Worm (Caenorhabditis elegans) whole organism, L1 larva: ENCODE data around the gene pals-24.
A peak's percentile ranks its signal among the peaks of the same experiment; 100 is the strongest.

Source experiments
- C04F5.9 ChIP-seq: sonication (generic microtip); optimal IDR thresholded peaks from 2 replicates; lab custom pipeline; 2016; ENCODE audit warnings: missing genetic modification characterization, missing compliant biosample characterization
- C16A3.4 ChIP-seq: fragments of 150-350 bp; optimal IDR thresholded peaks from 2 replicates; lab custom pipeline; 2014; ENCODE audit warnings: missing biosample characterization, missing genetic modification characterization
- aly-2 ChIP-seq: fragments of 150-350 bp; optimal IDR thresholded peaks from 2 replicates; lab custom pipeline; 2014; ENCODE audit warnings: missing biosample characterization, missing genetic modification characterization
- ama-1 ChIP-seq: fragments of 150-350 bp; optimal IDR thresholded peaks from 2 replicates; lab custom pipeline; 2014
- blmp-1 ChIP-seq: fragments of 150-350 bp; optimal IDR thresholded peaks from 2 replicates; lab custom pipeline; 2014; ENCODE audit warnings: missing biosample characterization, missing genetic modification characterization
- ceh-63 ChIP-seq: fragments of 200-800 bp; sonication (Bioruptor generic); optimal IDR thresholded peaks from 2 replicates; lab custom pipeline; 2018; ENCODE audit warnings: mild to moderate bottlenecking, missing genetic modification characterization, missing compliant biosample characterization
- ceh-82 ChIP-seq, 3 experiments: fragments of 150-350 bp in 1 of 3; sonication (generic microtip) in 2 of 3; optimal IDR thresholded peaks; 2 replicates each; lab custom pipeline; 2014 to 2017; ENCODE audit warnings: missing biosample characterization in 3 of 3, missing genetic modification characterization in 3 of 3
- ceh-88 ChIP-seq: fragments of 200-800 bp; sonication (Bioruptor generic); IDR thresholded peaks from 2 replicates; pipeline ENCODE4 v1.3.6; 2022; ENCODE audit warnings: missing genetic modification characterization, missing compliant biosample characterization
- dpl-1 ChIP-seq, 3 experiments: fragments of 150-350 bp in 2 of 3; sonication (generic microtip) in 1 of 3; optimal IDR thresholded peaks; 2 replicates each; lab custom pipeline; 2014 to 2017; ENCODE audit warnings: missing biosample characterization in 3 of 3, missing genetic modification characterization in 3 of 3, missing genetic modification reagents in 3 of 3
- dsc-1 ChIP-seq: sonication (generic microtip); optimal IDR thresholded peaks from 2 replicates; lab custom pipeline; 2016; ENCODE audit warnings: mild to moderate bottlenecking, missing genetic modification characterization, missing compliant biosample characterization
- efl-1 ChIP-seq, 4 experiments: fragments of 150-350 bp; optimal IDR thresholded peaks in 3 of 4; peaks in 1 of 4; 1 replicate in 1 of 4; 2 replicates in 3 of 4; lab custom pipeline; 2014; ENCODE audit warnings: missing biosample characterization in 2 of 4, missing genetic modification characterization in 2 of 4, missing genetic modification reagents in 2 of 4
- efl-3 ChIP-seq: fragments of 200-800 bp; sonication (Bioruptor generic); optimal IDR thresholded peaks from 2 replicates; lab custom pipeline; 2018; ENCODE audit warnings: mild to moderate bottlenecking, missing genetic modification characterization, missing compliant biosample characterization
- egl-13 ChIP-seq: sonication (generic microtip); optimal IDR thresholded peaks from 2 replicates; lab custom pipeline; 2016; ENCODE audit warnings: missing genotype, missing genetic modification reagents, missing genetic modification characterization, missing compliant biosample characterization
- elt-3 ChIP-seq, 6 experiments: fragments of 150-350 bp in 1 of 6; sonication (generic microtip); optimal IDR thresholded peaks; 2 replicates each; lab custom pipeline; 2017 to 2018; ENCODE audit warnings: missing biosample characterization in 6 of 6, missing genetic modification characterization in 6 of 6, inconsistent platforms in 1 of 6
- fos-1 ChIP-seq: fragments of 150-350 bp; optimal IDR thresholded peaks from 2 replicates; lab custom pipeline; 2014; ENCODE audit warnings: missing biosample characterization, missing genetic modification characterization
- grh-1 ChIP-seq: fragments of 200-800 bp; sonication (Bioruptor generic); IDR thresholded peaks from 2 replicates; pipeline ENCODE4 v1.3.6; 2022; ENCODE audit warnings: missing genetic modification reagents, missing genetic modification characterization, missing compliant biosample characterization
- hlh-17 ChIP-seq: fragments of 200-800 bp; sonication (Bioruptor generic); optimal IDR thresholded peaks from 2 replicates; lab custom pipeline; 2018; ENCODE audit warnings: missing genetic modification characterization, mild to moderate bottlenecking, missing compliant biosample characterization, moderate library complexity, borderline replicate concordance
- lin-14 ChIP-seq: fragments of 200-800 bp; sonication (Bioruptor generic); optimal IDR thresholded peaks from 2 replicates; lab custom pipeline; 2018; ENCODE audit warnings: mild to moderate bottlenecking, missing genetic modification characterization, moderate library complexity, missing compliant biosample characterization
- lin-35 ChIP-seq, 2 experiments: fragments of 150-350 bp; optimal IDR thresholded peaks; 2 replicates each; lab custom pipeline; 2014; ENCODE audit warnings: missing biosample characterization in 2 of 2, missing genetic modification characterization in 2 of 2, missing genetic modification reagents in 2 of 2
- lir-3 ChIP-seq: sonication (generic microtip); optimal IDR thresholded peaks from 2 replicates; lab custom pipeline; 2016; ENCODE audit warnings: mild to moderate bottlenecking, missing genetic modification characterization, moderate library complexity, missing compliant biosample characterization; ENCODE audit not compliant: poor library complexity
- lsy-2 ChIP-seq, 2 experiments: fragments of 150-350 bp; optimal IDR thresholded peaks; 2 replicates each; lab custom pipeline; 2014; ENCODE audit warnings: missing biosample characterization in 2 of 2, missing genetic modification characterization in 2 of 2
- mdl-1 ChIP-seq, 2 experiments: fragments of 150-350 bp; optimal IDR thresholded peaks; 2 replicates each; lab custom pipeline; 2014 to 2017; ENCODE audit warnings: missing biosample characterization in 2 of 2, missing genetic modification characterization in 2 of 2, inconsistent platforms in 1 of 2
- nhr-12 ChIP-seq: sonication (generic microtip); optimal IDR thresholded peaks from 2 replicates; lab custom pipeline; 2017; ENCODE audit warnings: missing biosample characterization, missing genetic modification characterization
- nhr-19 ChIP-seq: fragments of 200-800 bp; sonication (Bioruptor generic); conservative IDR thresholded peaks from 2 replicates; pipeline ENCODE4 v1.3.6; 2022; ENCODE audit warnings: missing genetic modification characterization, missing compliant biosample characterization
- nhr-20 ChIP-seq: sonication (generic microtip); optimal IDR thresholded peaks from 2 replicates; lab custom pipeline; 2016; ENCODE audit warnings: mild to moderate bottlenecking, missing genetic modification characterization, missing compliant biosample characterization
- nhr-237 ChIP-seq: fragments of 150-350 bp; optimal IDR thresholded peaks from 2 replicates; lab custom pipeline; 2014; ENCODE audit warnings: missing biosample characterization, missing genetic modification characterization
- nhr-28 ChIP-seq: fragments of 150-350 bp; optimal IDR thresholded peaks from 2 replicates; lab custom pipeline; 2014; ENCODE audit warnings: missing biosample characterization, missing genetic modification characterization
- nhr-47 ChIP-seq: sonication (generic microtip); optimal IDR thresholded peaks from 2 replicates; lab custom pipeline; 2016; ENCODE audit warnings: mild to moderate bottlenecking, missing genetic modification characterization, moderate library complexity, missing compliant biosample characterization
- nhr-71 ChIP-seq: sonication (generic microtip); optimal IDR thresholded peaks from 2 replicates; lab custom pipeline; 2016; ENCODE audit warnings: mild to moderate bottlenecking, missing genetic modification characterization, moderate library complexity, missing compliant biosample characterization
- nhr-76 ChIP-seq: sonication (generic microtip); optimal IDR thresholded peaks from 2 replicates; lab custom pipeline; 2017; ENCODE audit warnings: missing biosample characterization, missing genetic modification characterization
- nhr-84 ChIP-seq: sonication (generic microtip); optimal IDR thresholded peaks from 2 replicates; lab custom pipeline; 2017; ENCODE audit warnings: missing biosample characterization, missing genetic modification characterization
- nhr-85 ChIP-seq: sonication (generic microtip); peaks from one replicate; lab custom pipeline; 2016; ENCODE audit warnings: missing genetic modification characterization, inconsistent platforms, missing compliant biosample characterization
- nhr-90 ChIP-seq: sonication (generic microtip); optimal IDR thresholded peaks from 2 replicates; lab custom pipeline; 2016; ENCODE audit warnings: mild to moderate bottlenecking, missing genetic modification characterization, missing compliant biosample characterization; ENCODE audit not compliant: poor library complexity
- pqm-1 ChIP-seq: sonication (generic microtip); optimal IDR thresholded peaks from 3 replicates; lab custom pipeline; 2017; ENCODE audit warnings: missing biosample characterization, missing genetic modification characterization
- rnt-1 ChIP-seq: sonication (generic microtip); optimal IDR thresholded peaks from 2 replicates; lab custom pipeline; 2016; ENCODE audit warnings: mild to moderate bottlenecking, missing genetic modification characterization, moderate library complexity, missing compliant biosample characterization
- skn-1 ChIP-seq: fragments of 150-350 bp; optimal IDR thresholded peaks from 2 replicates; lab custom pipeline; 2014; ENCODE audit warnings: missing biosample characterization, missing genetic modification characterization
- snpc-4 ChIP-seq: fragments of 150-350 bp; optimal IDR thresholded peaks from 2 replicates; lab custom pipeline; 2014; ENCODE audit warnings: missing biosample characterization, missing genetic modification characterization
- snu-23 ChIP-seq: sonication (generic microtip); optimal IDR thresholded peaks from 2 replicates; lab custom pipeline; 2016; ENCODE audit warnings: missing genetic modification characterization, missing compliant biosample characterization
- sox-4 ChIP-seq: sonication (generic microtip); optimal IDR thresholded peaks from 2 replicates; lab custom pipeline; 2016; ENCODE audit warnings: missing genetic modification characterization, missing compliant biosample characterization
- sptf-1 ChIP-seq: fragments of 150-350 bp; optimal IDR thresholded peaks from 2 replicates; lab custom pipeline; 2014; ENCODE audit warnings: missing biosample characterization, missing genetic modification characterization
- sup-37 ChIP-seq: fragments of 200-800 bp; sonication (Bioruptor generic); optimal IDR thresholded peaks from 2 replicates; lab custom pipeline; 2018; ENCODE audit warnings: mild to moderate bottlenecking, missing genetic modification characterization, missing compliant biosample characterization
- swsn-7 ChIP-seq: sonication (generic microtip); optimal IDR thresholded peaks from 2 replicates; lab custom pipeline; 2016; ENCODE audit warnings: missing genetic modification characterization, missing compliant biosample characterization
- tbx-2 ChIP-seq: sonication (generic microtip); optimal IDR thresholded peaks from 2 replicates; lab custom pipeline; 2016; ENCODE audit warnings: missing genetic modification characterization, missing compliant biosample characterization
- unc-30 ChIP-seq: sonication (generic microtip); optimal IDR thresholded peaks from 2 replicates; lab custom pipeline; 2017; ENCODE audit warnings: missing biosample characterization, missing genetic modification characterization
- unc-86 ChIP-seq: sonication (generic microtip); optimal IDR thresholded peaks from 2 replicates; lab custom pipeline; 2016; ENCODE audit warnings: missing genetic modification characterization, missing compliant biosample characterization
- vab-15 ChIP-seq: sonication (generic microtip); optimal IDR thresholded peaks from 2 replicates; lab custom pipeline; 2017; ENCODE audit warnings: missing genotype, mild to moderate bottlenecking, missing genetic modification characterization, missing compliant biosample characterization
- zag-1 ChIP-seq: fragments of 150-350 bp; optimal IDR thresholded peaks from 2 replicates; lab custom pipeline; 2014; ENCODE audit warnings: missing biosample characterization, missing genetic modification characterization
- ztf-4 ChIP-seq: fragments of 150-350 bp; optimal IDR thresholded peaks from 2 replicates; lab custom pipeline; 2014; ENCODE audit warnings: missing biosample characterization, missing genetic modification characterization

pals-24 gene

DNA sequence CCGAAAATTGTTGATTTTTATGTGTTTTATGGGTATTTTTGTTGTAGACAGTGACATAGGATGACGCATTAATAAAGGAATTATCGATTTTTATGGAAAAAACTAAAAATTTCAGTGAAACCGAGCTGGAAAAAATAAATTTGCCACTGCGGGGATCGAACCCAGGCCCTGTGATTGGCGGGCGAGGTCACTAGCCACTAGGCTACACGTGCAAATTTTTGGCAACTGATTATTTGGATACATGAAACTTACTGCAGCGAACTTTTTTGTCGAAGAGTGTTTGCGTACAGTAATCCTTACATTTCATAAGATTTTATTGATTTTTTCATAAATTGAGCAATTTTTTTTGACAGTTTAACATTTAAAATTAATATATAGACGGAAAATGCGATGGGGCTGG lies 31.1 kb upstream of the pals-24 start (continued):
- TF ChIP-seq nhr-47 (tag; lab: Kevin White, UChicago) (peak; percentile 70), hlh-17 (no peak), tbx-2 (peak; percentile 40), nhr-28 (tag; lab: Kevin White, UChicago) (no peak)

DNA sequence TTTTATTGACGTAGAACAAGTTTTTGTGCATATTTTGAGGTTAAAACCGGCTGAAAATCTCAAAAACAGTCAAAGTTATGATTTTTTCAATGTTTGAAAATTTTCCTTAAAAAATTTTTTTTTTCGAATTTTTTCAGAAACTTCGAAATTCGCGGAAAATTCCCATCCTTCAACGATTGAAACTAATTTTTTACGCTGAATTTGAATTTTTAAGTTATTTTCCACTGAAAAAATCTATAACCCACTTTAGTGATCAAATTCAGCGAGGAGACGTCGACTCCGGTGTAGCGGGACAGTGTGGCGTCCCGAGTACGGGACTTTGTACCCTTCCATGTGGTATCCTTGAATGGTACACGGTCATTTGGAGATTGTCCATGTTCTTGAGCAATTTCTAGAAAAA lies 28.0 kb upstream of the pals-24 start:
- no peak for TF ChIP-seq blmp-1 (tag; lab: Kevin White, UChicago)
- no peak for TF ChIP-seq efl-1 (optimal IDR thresholded peaks at IDR 0.05; lab: Kevin White, UChicago)
- TF ChIP-seq efl-1 (GFP tag; optimal IDR thresholded peaks at IDR 0.05 in 1 of 2; lab: Kevin White, UChicago), result peak in 1 of 2 experiments; percentile 90

DNA sequence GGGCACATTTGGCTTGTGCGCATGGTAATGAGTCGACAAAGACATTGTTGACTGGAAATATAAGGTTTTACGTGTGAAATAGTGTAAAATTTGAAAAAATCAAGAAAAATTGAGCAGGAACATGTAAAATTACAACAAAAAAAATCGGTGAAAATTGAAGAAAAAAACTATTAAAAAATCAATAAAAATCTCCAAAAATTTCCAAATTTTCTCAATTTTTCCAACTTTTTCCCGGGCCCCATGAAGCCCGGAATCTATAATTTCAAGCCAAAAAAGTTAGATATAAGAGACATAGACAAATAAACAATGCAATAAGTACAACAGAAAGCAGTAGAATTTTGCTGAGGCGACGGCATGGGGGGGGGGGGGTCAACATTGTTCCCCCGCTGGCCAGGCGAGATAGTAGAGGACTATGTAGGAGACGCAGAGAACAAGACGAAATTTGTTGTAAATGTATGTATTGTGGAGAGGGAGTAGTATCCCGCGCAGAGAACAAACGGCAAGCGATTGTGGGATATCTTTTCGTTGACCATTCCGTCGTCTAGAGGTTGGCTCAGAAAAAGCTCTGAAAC lies 25.4 kb upstream of the pals-24 start, which contains the start of gene pat-4:
Gene pat-4, minus strand, starts transcription at position 51 of the 572 bp plus-strand sequence.
- TF ChIP-seq nhr-76 (tag; lab: Kevin White, UChicago) (no peak), grh-1 (0 out of 2 replicates have a peak, but pooled peaks have one; percentile 8), fos-1 (tag; lab: Kevin White, UChicago) (no peak), C16A3.4 (no peak), nhr-71 (tag; lab: Kevin White, UChicago) (peak; percentile 49), ceh-88 (no peak), dsc-1 (tag; lab: Kevin White, UChicago) (peak; percentile 11), unc-30 (no peak), efl-3 (GFP tag; lab: Kevin White, UChicago) (no peak), lir-3 (tag; lab: Kevin White, UChicago) (no peak), sup-37 (GFP tag; lab: Kevin White, UChicago) (no peak), nhr-90 (peak; percentile 35), nhr-84 (tag; lab: Kevin White, UChicago) (no peak), aly-2 (tag; lab: Kevin White, UChicago) (no peak), snpc-4 (tag; lab: Kevin White, UChicago) (no peak), ama-1 (lab: Kevin White, UChicago) (no peak), egl-13 (tag; lab: Kevin White, UChicago) (no peak), lsy-2 (tag; optimal IDR thresholded peaks at IDR 0.05; lab: Kevin White, UChicago) (peak; percentile 2 to 33), ceh-82 (tag; optimal IDR thresholded peaks at IDR 0.05; lab: Kevin White, UChicago) (peak in 2 of 3 experiments; percentile 20 to 22), nhr-12 (tag; lab: Kevin White, UChicago) (no peak), lin-14 (GFP tag; lab: Kevin White, UChicago) (peak; percentile 80), nhr-237 (tag; lab: Kevin White, UChicago) (no peak), swsn-7 (peak; percentile 45), nhr-85 (peak; percentile 8), hlh-17 (no peak), dpl-1 (GFP tag; optimal IDR thresholded peaks at IDR 0.05; lab: Kevin White, UChicago) (peak in 1 of 3 experiments; percentile 9), sptf-1 (tag; lab: Kevin White, UChicago) (no peak), efl-1 (optimal IDR thresholded peaks at IDR 0.05; lab: Kevin White, UChicago) (peak; percentile 13 to 30), efl-1 (GFP tag; optimal IDR thresholded peaks at IDR 0.05 in 1 of 2; lab: Kevin White, UChicago) (no peak), skn-1 (no peak), rnt-1 (tag; lab: Kevin White, UChicago) (peak; percentile 38), nhr-19 (GFP tag; lab: Robert Waterston, UW) (peak; percentile 56), nhr-20 (tag; lab: Kevin White, UChicago) (peak; percentile 40), ceh-63 (no peak), lin-35 (GFP tag; optimal IDR thresholded peaks at IDR 0.05; lab: Kevin White, UChicago) (peak in 1 of 2 experiments; percentile 1), zag-1 (no peak), mdl-1 (tag; optimal IDR thresholded peaks at IDR 0.05; lab: Kevin White, UChicago) (peak in 1 of 2 experiments; percentile 26), snu-23 (GFP tag; lab: Kevin White, UChicago) (peak; percentile 62), unc-86 (tag; lab: Kevin White, UChicago) (no peak), ztf-4 (tag; lab: Kevin White, UChicago) (no peak), sox-4 (tag; lab: Kevin White, UChicago) (no peak), pqm-1 (tag; lab: Kevin White, UChicago) (no peak), C04F5.9 (tag; lab: Kevin White, UChicago) (no peak), elt-3 (tag; optimal IDR thresholded peaks at IDR 0.05; lab: Kevin White, UChicago) (peak in 1 of 6 experiments; percentile 6), nhr-47 (tag; lab: Kevin White, UChicago) (peak; percentile 19), vab-15 (tag; lab: Kevin White, UChicago) (no peak)
